Fruit fly (Drosophila melanogaster) whole organism, embryonic: Measurements from ENCODE around the gene CG17637.
"Not testable (repeated sequence)": the region's sequence is repeated elsewhere in the genome, so short reads cannot be mapped to it uniquely, and the experiment has no call there.

ENCODE experiments used
- CG8290 ChIP-seq, 3 experiments: fragments of 200-800 bp; sonication (Bioruptor generic); optimal IDR thresholded peaks; 2 replicates each; lab custom pipeline; 2016 to 2019; ENCODE audit warnings: missing biosample characterization in 3 of 3, missing genetic modification characterization in 3 of 3, mild to moderate bottlenecking in 2 of 3, moderate library complexity in 1 of 3
- rib ChIP-seq: fragments of 200-800 bp; sonication (Bioruptor generic); IDR thresholded peaks from 2 replicates; pipeline ENCODE4 v1.3.6; 2022; ENCODE audit warnings: missing biosample characterization, missing genetic modification characterization

- not testable (repeated sequence) for TF ChIP-seq rib (GFP tag; lab: Robert Waterston, UW); CG8290 (GFP tag; optimal IDR thresholded peaks at IDR 0.05; lab: Kevin White, UChicago); CG8290 (tag; optimal IDR thresholded peaks at IDR 0.05; lab: Kevin White, UChicago)
These were observed at the start of gene CG17637 for dm6 chr3L:20503886-20504285.
